Worm (Caenorhabditis elegans) whole organism, midembryonic: ENCODE data around the gene algn-8.

Experiments
- T22C8.4 ChIP-seq: fragments of 200-800 bp; sonication (Bioruptor generic); IDR thresholded peaks from 2 replicates; pipeline ENCODE4 v1.3.6; 2022; ENCODE audit warnings: missing genetic modification characterization, missing compliant biosample characterization
- cog-1 ChIP-seq: sonication (generic microtip); optimal IDR thresholded peaks from 2 replicates; lab custom pipeline; 2016; ENCODE audit warnings: missing genetic modification characterization, missing compliant biosample characterization
- flt-1 ChIP-seq: fragments of 200-800 bp; sonication (Bioruptor generic); IDR thresholded peaks from 2 replicates; pipeline ENCODE4 v1.3.6; 2022; ENCODE audit warnings: missing genetic modification characterization, missing compliant biosample characterization
- klf-2 ChIP-seq: fragments of 200-800 bp; sonication (Bioruptor generic); conservative IDR thresholded peaks from 2 replicates; pipeline ENCODE4 v1.3.6; 2022; ENCODE audit warnings: missing genetic modification reagents, missing genetic modification characterization, missing compliant biosample characterization
- med-1 ChIP-seq: sonication (generic microtip); optimal IDR thresholded peaks from 2 replicates; lab custom pipeline; 2017; ENCODE audit warnings: missing genetic modification characterization, mild to moderate bottlenecking, missing compliant biosample characterization, antibody characterized with exemption, missing genetic modification reagents; ENCODE audit not compliant: insufficient read depth
- ref-1 ChIP-seq: fragments of 200-800 bp; sonication (Bioruptor generic); conservative IDR thresholded peaks from 2 replicates; pipeline ENCODE4 v1.3.6; 2022; ENCODE audit warnings: missing genetic modification reagents, missing genetic modification characterization, missing compliant biosample characterization
- tab-1 ChIP-seq: fragments of 200-800 bp; sonication (Bioruptor generic); IDR thresholded peaks from 2 replicates; pipeline ENCODE4 v1.3.6; 2022; ENCODE audit warnings: missing genetic modification characterization, missing compliant biosample characterization
- ztf-23 ChIP-seq: fragments of 200-800 bp; sonication (Bioruptor generic); IDR thresholded peaks from 2 replicates; pipeline ENCODE4 v1.3.6; 2022; ENCODE audit warnings: missing genetic modification reagents, missing genetic modification characterization, missing compliant biosample characterization
- ztf-29 ChIP-seq: fragments of 200-800 bp; sonication (Bioruptor generic); IDR thresholded peaks from 2 replicates; pipeline ENCODE4 v1.3.6; 2022; ENCODE audit warnings: missing genetic modification reagents, missing genetic modification characterization, missing compliant biosample characterization

DNA sequence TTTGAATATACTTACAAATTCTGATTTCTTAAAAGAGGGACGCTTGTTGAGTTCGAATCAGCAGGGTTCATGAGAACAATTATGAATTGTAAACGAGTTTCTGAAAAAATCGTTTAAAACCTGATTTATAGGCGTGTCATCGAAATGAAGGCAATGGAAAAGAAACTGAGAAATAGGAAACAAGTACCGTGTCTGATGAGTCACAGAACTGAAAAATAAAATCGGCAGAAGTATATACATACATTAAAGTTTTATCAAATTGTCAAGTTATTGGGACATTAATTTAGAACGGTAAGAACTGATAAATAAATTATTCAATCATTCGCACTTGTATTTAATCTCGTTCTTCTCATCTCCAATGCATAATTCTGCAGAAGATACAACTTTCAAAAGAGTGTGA is 41.0 kb downstream of the algn-8 start, which contains the start of gene chil-9:
- TF ChIP-seq ztf-23 (no peak), T22C8.4 (GFP tag; lab: Robert Waterston, UW) (no peak), flt-1 (no peak), ref-1 (GFP tag; lab: Robert Waterston, UW) (no peak), cog-1 (tag; lab: Kevin White, UChicago) (no peak), med-1 (GFP tag; lab: Kevin White, UChicago) (no peak), ztf-29 (GFP tag; lab: Robert Waterston, UW) (no peak), klf-2 (GFP tag; lab: Robert Waterston, UW) (no peak), tab-1 (GFP tag; lab: Robert Waterston, UW) (no peak)
